Worm (Caenorhabditis elegans): ENCODE results near the gene rpn-12.
A peak's percentile ranks its signal among the peaks of the same experiment; 100 is the strongest.

rpn-12 gene

DNA sequence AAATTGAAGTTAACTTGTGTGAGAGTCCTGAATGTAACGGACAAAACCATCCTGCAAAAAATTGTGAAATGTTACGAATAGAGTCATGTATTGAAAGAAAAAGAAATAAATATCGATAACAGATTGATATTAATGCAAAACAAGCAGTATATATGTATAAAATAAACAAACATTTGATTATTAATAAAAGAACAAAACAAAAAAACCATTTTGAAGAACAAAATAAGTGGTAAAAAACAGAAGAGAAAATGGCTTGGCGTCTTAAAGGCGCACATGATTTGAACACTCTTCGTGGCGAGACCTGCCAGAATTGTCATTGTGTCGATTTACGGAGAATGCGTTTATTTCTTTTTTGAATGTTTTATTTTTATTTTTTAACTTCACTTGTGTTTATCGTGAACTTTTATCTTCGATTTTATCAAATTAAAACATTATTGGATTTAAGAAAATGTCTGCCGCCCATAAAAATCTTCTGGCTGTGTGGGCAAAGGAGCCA, at the start of gene rpn-12, which contains the start of gene rad-23 (continued):
- TF ChIP-seq lim-7 (GFP tag; IDR thresholded peaks at IDR 0.05) (no peak), ceh-44 (GFP tag; IDR thresholded peaks at IDR 0.05) (no peak), hlh-30 (tag; optimal IDR thresholded peaks at IDR 0.05; ENCODE audit: insufficient read depth) (peak; percentile 85), spr-1 (tag; optimal IDR thresholded peaks at IDR 0.05) (no peak), unc-39 (tag; optimal IDR thresholded peaks at IDR 0.05) (no peak), pha-4 (GFP tag; IDR thresholded peaks at IDR 0.05) (no peak), pha-4 (tag; optimal IDR thresholded peaks at IDR 0.05) (peak; percentile 75), snpc-4 (tag; optimal IDR thresholded peaks at IDR 0.05) (no peak), F44E2.7 (GFP tag; IDR thresholded peaks at IDR 0.05) (no peak), hmg-1.1 (GFP tag; IDR thresholded peaks at IDR 0.05) (no peak), tra-1 (GFP tag; IDR thresholded peaks at IDR 0.05) (no peak), nhr-111 (GFP tag; optimal IDR thresholded peaks at IDR 0.05) (no peak), F26F4.8 (GFP tag; conservative IDR thresholded peaks at IDR 0.05) (no peak), lin-29 (GFP tag; IDR thresholded peaks at IDR 0.05) (no peak), lin-13 (GFP tag; optimal IDR thresholded peaks at IDR 0.05) (peak; percentile 32), lir-3 (tag; optimal IDR thresholded peaks at IDR 0.05) (no peak), ztf-11 (tag; optimal IDR thresholded peaks at IDR 0.05) (no peak), zag-1 (tag; optimal IDR thresholded peaks at IDR 0.05) (no peak), aly-2 (tag; optimal IDR thresholded peaks at IDR 0.05) (no peak), unc-62 (GFP tag; optimal IDR thresholded peaks at IDR 0.05 in 1 of 2) (no peak), unc-62 (tag; optimal IDR thresholded peaks at IDR 0.05) (no peak), Y105C5A.15 (GFP tag; IDR thresholded peaks at IDR 0.05) (no peak), nhr-25 (tag; optimal IDR thresholded peaks at IDR 0.05; ENCODE audit: borderline replicate concordance, insufficient read depth) (peak; percentile 39), php-3 (GFP tag; IDR thresholded peaks at IDR 0.05) (no peak), T26A8.4 (GFP tag; IDR thresholded peaks at IDR 0.05) (no peak), nhr-6 (tag; optimal IDR thresholded peaks at IDR 0.05) (peak; percentile 24), ama-1 (optimal IDR thresholded peaks at IDR 0.05) (no peak), nhr-10 (tag; optimal IDR thresholded peaks at IDR 0.05) (no peak), nhr-102 (tag; optimal IDR thresholded peaks at IDR 0.05) (no peak), F37D6.2 (tag; optimal IDR thresholded peaks at IDR 0.05) (no peak), zfp-3 (GFP tag; conservative IDR thresholded peaks at IDR 0.05) (no peak), aha-1 (tag) (peak; percentile 65), dve-1 (tag; optimal IDR thresholded peaks at IDR 0.05; ENCODE audit: insufficient read depth) (peak; percentile 44), lin-39 (tag; optimal IDR thresholded peaks at IDR 0.05) (no peak), mes-2 (tag; optimal IDR thresholded peaks at IDR 0.05; ENCODE audit: poor library complexity, severe bottlenecking) (peak; percentile 74), daf-8 (GFP tag; IDR thresholded peaks at IDR 0.05) (no peak), ceh-28 (tag; optimal IDR thresholded peaks at IDR 0.05) (no peak), dmd-6 (GFP tag; IDR thresholded peaks at IDR 0.05) (no peak), jun-1 (tag; optimal IDR thresholded peaks at IDR 0.05) (no peak), mxl-2 (GFP tag; conservative IDR thresholded peaks at IDR 0.05) (no peak), zip-2 (tag; optimal IDR thresholded peaks at IDR 0.05) (no peak), sdz-12 (GFP tag; optimal IDR thresholded peaks at IDR 0.05) (no peak), daf-19 (GFP tag; conservative IDR thresholded peaks at IDR 0.05) (no peak), hif-1 (tag; optimal IDR thresholded peaks at IDR 0.05) (peak in 1 of 2 experiments; percentile 18), ceh-32 (tag; optimal IDR thresholded peaks at IDR 0.05; ENCODE audit: poor library complexity) (no peak), unc-130 (GFP tag; optimal IDR thresholded peaks at IDR 0.05) (no peak), nhr-11 (tag; optimal IDR thresholded peaks at IDR 0.05) (no peak), mdl-1 (tag; optimal IDR thresholded peaks at IDR 0.05) (peak in 1 of 2 experiments; percentile 27), duxl-1 (tag; optimal IDR thresholded peaks at IDR 0.05; ENCODE audit: poor library complexity) (no peak), ZK546.5 (tag; optimal IDR thresholded peaks at IDR 0.05) (no peak), set-16 (GFP tag; IDR thresholded peaks at IDR 0.05) (no peak), nhr-237 (tag; optimal IDR thresholded peaks at IDR 0.05) (no peak)
